Fruit fly (Drosophila melanogaster): Measurements from ENCODE around the gene Cpr66D.

Cpr66D gene

DNA sequence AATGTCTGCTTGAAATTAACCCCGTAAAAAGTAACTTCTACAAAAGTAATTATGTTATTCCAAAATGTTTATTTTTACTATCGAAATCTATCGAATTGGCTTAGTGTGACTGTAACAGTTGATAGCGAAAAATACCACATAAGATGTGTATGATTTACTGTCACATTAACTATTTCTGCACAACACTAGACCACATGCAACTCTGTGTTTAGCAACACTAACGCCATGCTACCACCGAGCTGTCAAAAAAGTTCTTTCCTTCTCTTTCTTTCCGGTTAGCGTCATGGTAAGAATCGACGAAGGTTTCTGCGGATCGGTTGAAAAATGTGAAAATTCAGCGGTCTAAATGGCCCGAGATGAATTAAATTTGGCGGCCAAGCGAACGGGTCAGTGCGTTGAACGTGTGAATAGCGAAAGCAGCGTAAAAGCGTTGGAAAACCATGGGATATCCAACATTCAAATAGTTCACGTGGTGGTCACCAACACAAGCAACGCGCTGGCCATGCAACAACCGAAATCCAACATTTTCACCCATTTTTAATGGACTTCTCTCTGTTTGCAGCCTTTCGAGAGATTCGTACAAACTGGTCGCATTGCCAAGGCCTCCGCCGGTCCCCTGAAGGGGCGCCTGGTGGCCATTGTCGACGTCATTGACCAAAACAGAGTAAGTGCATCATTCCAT, 39.3 kb upstream of the Cpr66D start, which contains the start of the genes Nelf-E and RpL14 (continued):
- TF ChIP-seq CG2202 (tag; optimal IDR thresholded peaks at IDR 0.05): peak; percentile 93
- TF ChIP-seq tio (GFP tag; optimal IDR thresholded peaks at IDR 0.05): no peak
- TF ChIP-seq NK7.1 (GFP tag; optimal IDR thresholded peaks at IDR 0.05): peak; percentile 96
- peak; percentile 99 for TF ChIP-seq mirr (GFP tag; optimal IDR thresholded peaks at IDR 0.05)
- peak; percentile 92 for TF ChIP-seq nerfin-1 (tag; optimal IDR thresholded peaks at IDR 0.05)
- peak; percentile 99 for TF ChIP-seq CG7987 (GFP tag; optimal IDR thresholded peaks at IDR 0.05)
- TF ChIP-seq chif (GFP tag; optimal IDR thresholded peaks at IDR 0.05): peak; percentile 88 to 96
- peak; percentile 96 for TF ChIP-seq CG9609 (GFP tag; optimal IDR thresholded peaks at IDR 0.05)
- peak; percentile 82 for TF ChIP-seq CG14965 (GFP tag; optimal IDR thresholded peaks at IDR 0.05; ENCODE audit: borderline replicate concordance)
- TF ChIP-seq CG10543 (GFP tag; optimal IDR thresholded peaks at IDR 0.05): peak; percentile 97
- TF ChIP-seq Dad (GFP tag; optimal IDR thresholded peaks at IDR 0.05): peak; percentile 98
- TF ChIP-seq sna (GFP tag; IDR thresholded peaks at IDR 0.05; ENCODE audit: partially characterized antibody): peak; percentile 31; the same call in 1 of the 2 replicates
- TF ChIP-seq CG12659 (GFP tag; optimal IDR thresholded peaks at IDR 0.05): peak; percentile 99
- TF ChIP-seq MTF-1 (GFP tag; optimal IDR thresholded peaks at IDR 0.05; ENCODE audit: borderline replicate concordance): peak; percentile 98
- TF ChIP-seq fd64A (GFP tag; optimal IDR thresholded peaks at IDR 0.05): peak; percentile 95
- TF ChIP-seq CG11085 (GFP tag; IDR thresholded peaks at IDR 0.05): peak; percentile 93
- peak; percentile 94 for TF ChIP-seq zen (tag; optimal IDR thresholded peaks at IDR 0.05)
- no peak for TF ChIP-seq hth (optimal IDR thresholded peaks at IDR 0.05)
- peak; percentile 87 for TF ChIP-seq Myb (GFP tag; optimal IDR thresholded peaks at IDR 0.05)
- peak; percentile 75 for TF ChIP-seq Drgx (GFP tag; IDR thresholded peaks at IDR 0.05)
- peak; percentile 51; the same call in 2 of the 3 replicates for TF ChIP-seq CG11560 (tag; IDR thresholded peaks at IDR 0.05)
- TF ChIP-seq NC2β (GFP tag; optimal IDR thresholded peaks at IDR 0.05): peak; percentile 100
- peak; percentile 81 for TF ChIP-seq B-H1 (GFP tag; IDR thresholded peaks at IDR 0.05)
- TF ChIP-seq trem (tag; optimal IDR thresholded peaks at IDR 0.05): peak; percentile 95
- peak; percentile 97 for TF ChIP-seq CG17328 (GFP tag; IDR thresholded peaks at IDR 0.05)
- peak; percentile 76; the same call in 1 of the 2 replicates for TF ChIP-seq peb (GFP tag; IDR thresholded peaks at IDR 0.05)
- TF ChIP-seq Hr51 (GFP tag; optimal IDR thresholded peaks at IDR 0.05): peak; percentile 82 to 97
- peak; percentile 86 for TF ChIP-seq CG3838 (GFP tag; optimal IDR thresholded peaks at IDR 0.05)
- TF ChIP-seq sim (GFP tag; IDR thresholded peaks at IDR 0.05): peak; percentile 86
- TF ChIP-seq CG15514 (GFP tag; optimal IDR thresholded peaks at IDR 0.05): peak; percentile 95
- peak; percentile 94 for TF ChIP-seq HmgD (GFP tag; optimal IDR thresholded peaks at IDR 0.05)
- peak; percentile 93 for TF ChIP-seq crc (GFP tag; optimal IDR thresholded peaks at IDR 0.05)
- peak; percentile 91 for TF ChIP-seq CG7786 (GFP tag; optimal IDR thresholded peaks at IDR 0.05)
- peak; percentile 96 for TF ChIP-seq gsb-n (tag; optimal IDR thresholded peaks at IDR 0.05)
- peak; percentile 86 for TF ChIP-seq twi (tag; optimal IDR thresholded peaks at IDR 0.05)
- TF ChIP-seq CG7556 (GFP tag; optimal IDR thresholded peaks at IDR 0.05): peak; percentile 89
- peak; percentile 69 for TF ChIP-seq CG7357 (GFP tag; IDR thresholded peaks at IDR 0.05)
- peak; percentile 96 for TF ChIP-seq CG1792 (GFP tag; optimal IDR thresholded peaks at IDR 0.05)
- TF ChIP-seq D19B (GFP tag; optimal IDR thresholded peaks at IDR 0.05): peak; percentile 86
- peak; percentile 72 for TF ChIP-seq Sry-β (GFP tag; optimal IDR thresholded peaks at IDR 0.05)
- peak; percentile 87 for TF ChIP-seq sima (GFP tag; optimal IDR thresholded peaks at IDR 0.05)
- TF ChIP-seq Bdp1 (GFP tag; optimal IDR thresholded peaks at IDR 0.05): peak; percentile 91
- TF ChIP-seq CG13296 (GFP tag; optimal IDR thresholded peaks at IDR 0.05): peak; percentile 96
- peak; percentile 84 for TF ChIP-seq ssp (GFP tag; IDR thresholded peaks at IDR 0.05)
- peak; percentile 69 for TF ChIP-seq CG15696 (tag; optimal IDR thresholded peaks at IDR 0.05)
- TF ChIP-seq trh (GFP tag; optimal IDR thresholded peaks at IDR 0.05): peak; percentile 95
- no peak for TF ChIP-seq Deaf1 (tag; optimal IDR thresholded peaks at IDR 0.05)
- peak; percentile 91 for TF ChIP-seq kni (GFP tag; optimal IDR thresholded peaks at IDR 0.05)
- peak; percentile 54; the same call in 1 of the 2 replicates for TF ChIP-seq Doc2 (GFP tag; IDR thresholded peaks at IDR 0.05)
